Worm (Caenorhabditis elegans): ENCODE measurements around the gene srx-12.

Gene srx-12

DNA sequence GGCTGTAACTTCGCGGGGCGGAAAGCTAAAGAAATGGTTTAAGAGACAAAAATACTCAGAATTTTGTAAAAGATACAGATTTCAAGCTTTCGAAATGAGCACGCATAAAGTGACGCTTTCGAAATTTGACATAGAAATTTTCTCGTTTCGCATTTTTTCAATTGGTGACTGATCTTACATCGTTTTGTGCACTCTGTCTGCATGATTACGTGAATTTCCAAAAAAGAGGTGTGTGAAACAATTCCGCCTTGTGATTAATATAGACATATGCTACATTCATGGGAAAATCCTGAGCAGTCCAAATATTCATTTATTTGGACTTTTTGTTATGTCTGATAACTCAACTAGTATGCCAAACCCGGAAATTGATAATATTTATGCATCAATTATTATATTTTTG, at the start of gene srx-12:
TSS of gene srx-12 (plus strand) at position 301 of the 400 bp plus-strand sequence.
- TF ChIP-seq lin-54 (GFP tag; optimal IDR thresholded peaks at IDR 0.05): no peak
- no peak for TF ChIP-seq F57C9.4 (tag; optimal IDR thresholded peaks at IDR 0.05)
- TF ChIP-seq atf-7 (tag; optimal IDR thresholded peaks at IDR 0.05): no peak
- no peak for TF ChIP-seq Y79H2A.3 (GFP tag; conservative IDR thresholded peaks at IDR 0.05)
- no peak for TF ChIP-seq let-607 (tag; optimal IDR thresholded peaks at IDR 0.05)
- TF ChIP-seq zfh-2 (GFP tag; conservative IDR thresholded peaks at IDR 0.05): no peak
- TF ChIP-seq tbp1 (GFP tag; optimal IDR thresholded peaks at IDR 0.05): no peak
- TF ChIP-seq sptf-2 (GFP tag; optimal IDR thresholded peaks at IDR 0.05): no peak
- no peak for TF ChIP-seq hsf-1 (GFP tag; IDR thresholded peaks at IDR 0.05)
- TF ChIP-seq F57A8.1 (GFP tag; optimal IDR thresholded peaks at IDR 0.05): no peak
- no peak for TF ChIP-seq T26A5.8 (tag; optimal IDR thresholded peaks at IDR 0.05)

DNA sequence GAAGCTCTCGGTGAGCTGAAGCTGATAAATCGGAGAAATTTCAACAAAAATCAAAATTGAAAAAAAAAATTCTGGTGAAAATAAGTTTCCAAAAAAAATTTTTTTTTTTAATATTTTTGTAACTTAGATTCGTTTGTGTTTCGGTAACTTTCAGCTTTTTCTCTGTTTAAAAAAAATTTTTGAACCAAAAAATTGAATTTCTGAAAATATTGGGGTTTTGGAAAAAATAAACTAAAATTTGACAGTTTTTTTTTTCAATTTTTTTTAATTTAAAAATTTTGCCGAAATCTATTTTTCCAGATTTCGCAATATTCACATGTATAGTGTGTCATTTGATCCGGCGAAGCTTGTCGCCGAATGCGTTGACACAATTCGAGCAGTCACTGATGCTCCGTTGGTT, 46.9 kb upstream of the srx-12 start, which contains the start of gene Y55F3AM.5:
TSS of gene Y55F3AM.5 (plus strand) at position 301 of the 400 bp plus-strand sequence.
- TF ChIP-seq nhr-80 (tag; optimal IDR thresholded peaks at IDR 0.05): no peak
- no peak for TF ChIP-seq cebp-1 (GFP tag; IDR thresholded peaks at IDR 0.05)
- TF ChIP-seq cebp-1 (tag; optimal IDR thresholded peaks at IDR 0.05): peak; percentile 48

DNA sequence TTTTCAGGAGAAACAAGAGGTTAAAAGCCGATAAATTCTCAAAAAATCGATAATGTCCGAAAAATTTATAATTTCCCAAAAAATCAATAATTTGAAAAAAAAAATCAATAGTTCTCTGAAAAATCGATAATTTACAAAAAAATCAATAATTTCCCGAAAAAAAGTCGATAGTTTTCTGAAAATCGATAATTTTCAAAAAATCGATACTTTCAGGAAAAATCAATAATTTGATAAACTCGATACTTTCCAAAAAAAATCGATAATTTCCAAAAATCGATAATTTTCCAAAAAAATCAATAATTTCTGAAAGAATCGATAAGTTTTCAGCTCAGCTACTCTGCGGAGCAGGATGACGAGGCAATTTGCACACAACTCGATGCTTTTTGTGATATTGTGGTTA, 46.1 kb upstream of the srx-12 start:
- TF ChIP-seq nhr-80 (tag; optimal IDR thresholded peaks at IDR 0.05) (no peak), repo-1 (tag; optimal IDR thresholded peaks at IDR 0.05) (no peak), nfya-1 (tag; optimal IDR thresholded peaks at IDR 0.05; ENCODE audit: borderline replicate concordance, insufficient read depth) (no peak), mxl-1 (tag; optimal IDR thresholded peaks at IDR 0.05) (no peak), let-526 (GFP tag; IDR thresholded peaks at IDR 0.05) (no peak), ekl-4 (GFP tag; IDR thresholded peaks at IDR 0.05) (no peak), ceh-40 (GFP tag; IDR thresholded peaks at IDR 0.05) (no peak), tlf-1 (GFP tag; optimal IDR thresholded peaks at IDR 0.05) (no peak), fkh-3 (tag; optimal IDR thresholded peaks at IDR 0.05) (no peak), him-1 (tag; optimal IDR thresholded peaks at IDR 0.05) (no peak), T07F8.4 (tag; optimal IDR thresholded peaks at IDR 0.05) (no peak), cebp-2 (GFP tag; IDR thresholded peaks at IDR 0.05) (no peak), ceh-58 (GFP tag; IDR thresholded peaks at IDR 0.05) (no peak), lir-1 (GFP tag; conservative IDR thresholded peaks at IDR 0.05) (no peak)

DNA sequence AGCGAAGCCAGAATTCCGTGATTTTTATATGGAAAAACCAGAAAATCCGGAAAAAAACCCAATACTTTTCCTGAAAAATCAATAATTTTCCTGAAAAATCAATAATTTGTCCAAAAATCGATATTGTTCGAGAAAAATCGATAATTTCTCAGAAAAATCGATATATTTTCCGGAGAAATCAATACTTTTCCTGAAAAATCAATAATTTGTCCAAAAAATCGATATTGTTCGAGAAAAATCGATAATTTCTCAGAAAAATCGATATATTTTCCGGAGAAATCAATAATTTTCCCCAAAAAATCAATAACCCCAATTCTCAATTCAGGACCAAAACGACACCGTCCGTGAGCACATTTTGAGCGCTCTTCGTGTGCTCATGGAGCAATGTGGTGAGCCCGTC, 45.3 kb upstream of the srx-12 start:
- TF ChIP-seq ama-1 (optimal IDR thresholded peaks at IDR 0.05) (no peak), ama-1 (GFP tag; optimal IDR thresholded peaks at IDR 0.05) (no peak), mxl-1 (tag; optimal IDR thresholded peaks at IDR 0.05) (no peak), ceh-79 (tag; optimal IDR thresholded peaks at IDR 0.05) (no peak), snpc-1.3 (tag; optimal IDR thresholded peaks at IDR 0.05; ENCODE audit: insufficient read depth) (no peak), gei-17 (GFP tag; optimal IDR thresholded peaks at IDR 0.05) (no peak), egl-18 (GFP tag; IDR thresholded peaks at IDR 0.05) (no peak), C06A6.2 (GFP tag; conservative IDR thresholded peaks at IDR 0.05) (no peak), let-607 (tag; optimal IDR thresholded peaks at IDR 0.05) (no peak), bed-1 (GFP tag; IDR thresholded peaks at IDR 0.05) (no peak), athp-1 (tag; optimal IDR thresholded peaks at IDR 0.05) (no peak), hlh-26 (GFP tag; conservative IDR thresholded peaks at IDR 0.05) (no peak), ztf-22 (GFP tag; optimal IDR thresholded peaks at IDR 0.05) (no peak), madf-10 (tag; optimal IDR thresholded peaks at IDR 0.05) (no peak)

All from whole organism, young adult.